Worm (Caenorhabditis elegans) whole organism, L3 larva: ENCODE data around the gene F53F4.16.

Source experiments
- ZK546.5 ChIP-seq: sonication (generic microtip); optimal IDR thresholded peaks from 2 replicates; lab custom pipeline; 2017; ENCODE audit warnings: missing biosample characterization, missing genetic modification characterization
- fos-1 ChIP-seq: fragments of 150-350 bp; optimal IDR thresholded peaks from 2 replicates; lab custom pipeline; 2014; ENCODE audit warnings: missing biosample characterization, missing genetic modification characterization
- lin-39 ChIP-seq: fragments of 150-350 bp; optimal IDR thresholded peaks from 2 replicates; lab custom pipeline; 2018; ENCODE audit warnings: missing biosample characterization, missing genetic modification reagents, missing genetic modification characterization
- nhr-76 ChIP-seq: fragments of 150-350 bp; sonication (generic microtip); optimal IDR thresholded peaks from 5 replicates; lab custom pipeline; 2014; ENCODE audit warnings: missing biosample characterization, missing genetic modification characterization
- pha-4 ChIP-seq: fragments of 150-350 bp; optimal IDR thresholded peaks from 2 replicates; lab custom pipeline; 2014; ENCODE audit warnings: missing biosample characterization, missing genetic modification reagents, missing genetic modification characterization
- ztf-11 ChIP-seq: fragments of 150-350 bp; optimal IDR thresholded peaks from 2 replicates; lab custom pipeline; 2014; ENCODE audit warnings: missing biosample characterization, missing genetic modification characterization

DNA sequence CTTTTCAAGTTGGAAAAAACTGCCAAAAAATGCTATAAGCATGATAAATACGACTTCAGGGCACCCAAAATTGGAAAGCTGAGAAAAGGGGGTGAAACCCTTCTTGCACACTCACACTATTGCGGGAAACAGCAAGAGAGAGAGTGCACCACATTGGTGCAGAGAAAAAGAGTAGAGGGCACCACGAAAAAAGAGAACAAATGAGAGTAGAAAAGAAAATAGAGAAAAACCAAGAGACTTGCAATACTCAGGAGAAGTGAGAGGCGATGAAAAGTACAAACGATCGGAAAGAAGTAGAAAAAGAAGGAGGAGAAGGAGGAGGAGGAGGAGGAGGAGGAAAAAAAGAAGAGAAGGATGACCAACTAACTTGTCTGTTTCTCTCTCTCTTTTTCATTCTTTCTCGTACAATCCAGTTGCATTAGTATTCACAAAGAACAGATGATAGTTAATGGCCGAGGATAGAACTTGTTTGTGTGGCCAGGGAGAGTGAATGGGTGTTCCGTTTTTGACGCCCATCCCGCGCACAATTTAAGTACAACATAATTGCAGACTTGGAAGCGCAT is 33.7 kb upstream of the F53F4.16 start:
- TF ChIP-seq ZK546.5 (tag; lab: Kevin White, UChicago), result no peak
- peak; percentile 70 for TF ChIP-seq lin-39 (tag; lab: Kevin White, UChicago)
- TF ChIP-seq ztf-11 (tag; lab: Kevin White, UChicago), result no peak
- TF ChIP-seq nhr-76, result no peak
- TF ChIP-seq pha-4, result peak; percentile 83
- no peak for TF ChIP-seq fos-1 (tag; lab: Kevin White, UChicago)
